Worm (Caenorhabditis elegans): Measurements from ENCODE around the gene R07B1.6.

DNA sequence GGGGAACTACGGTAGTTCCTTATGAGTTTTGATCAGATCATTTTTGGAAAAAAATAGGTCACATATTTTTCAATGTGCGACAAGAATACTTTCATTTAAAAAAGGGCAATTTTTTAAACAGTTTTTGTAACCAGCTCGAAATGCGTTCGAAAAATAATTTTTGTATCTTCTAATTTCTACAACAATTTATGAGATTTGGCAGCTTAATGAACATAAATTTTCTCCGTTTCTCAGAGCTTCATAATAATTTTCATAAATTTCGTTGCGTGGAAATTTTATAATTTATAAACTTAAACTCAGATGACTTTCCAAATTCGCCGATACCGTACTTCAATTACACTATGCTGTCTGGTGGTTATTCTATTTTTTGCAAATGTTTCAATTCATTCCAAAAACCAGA lies 28.4 kb downstream of the R07B1.6 start, which contains the start of gene F21G4.3:
- no peak for TF ChIP-seq flt-1 (GFP tag; IDR thresholded peaks at IDR 0.05)
- no peak for TF ChIP-seq hmg-4 (GFP tag; optimal IDR thresholded peaks at IDR 0.05)
- TF ChIP-seq tbx-11 (GFP tag; IDR thresholded peaks at IDR 0.05): no peak
- no peak for TF ChIP-seq ceh-36 (tag; optimal IDR thresholded peaks at IDR 0.05)
- no peak for TF ChIP-seq tbx-37 (GFP tag; conservative IDR thresholded peaks at IDR 0.05)
- TF ChIP-seq ama-1 (optimal IDR thresholded peaks at IDR 0.05): no peak
- no peak for TF ChIP-seq hnd-1 (tag; optimal IDR thresholded peaks at IDR 0.05)
- TF ChIP-seq pes-1 (GFP tag; IDR thresholded peaks at IDR 0.05): no peak
- no peak for TF ChIP-seq B0310.2 (tag; optimal IDR thresholded peaks at IDR 0.05)
- TF ChIP-seq tra-4 (tag; optimal IDR thresholded peaks at IDR 0.05): no peak
- no peak for TF ChIP-seq aly-1 (tag; optimal IDR thresholded peaks at IDR 0.05)
- TF ChIP-seq hmbx-1 (tag; optimal IDR thresholded peaks at IDR 0.05): no peak
- no peak for TF ChIP-seq scrt-1 (GFP tag; IDR thresholded peaks at IDR 0.05)
- no peak for TF ChIP-seq F13C5.2 (tag; optimal IDR thresholded peaks at IDR 0.05)

All from whole organism, early embryonic.